Worm (Caenorhabditis elegans): ENCODE results near the gene srd-8.

DNA sequence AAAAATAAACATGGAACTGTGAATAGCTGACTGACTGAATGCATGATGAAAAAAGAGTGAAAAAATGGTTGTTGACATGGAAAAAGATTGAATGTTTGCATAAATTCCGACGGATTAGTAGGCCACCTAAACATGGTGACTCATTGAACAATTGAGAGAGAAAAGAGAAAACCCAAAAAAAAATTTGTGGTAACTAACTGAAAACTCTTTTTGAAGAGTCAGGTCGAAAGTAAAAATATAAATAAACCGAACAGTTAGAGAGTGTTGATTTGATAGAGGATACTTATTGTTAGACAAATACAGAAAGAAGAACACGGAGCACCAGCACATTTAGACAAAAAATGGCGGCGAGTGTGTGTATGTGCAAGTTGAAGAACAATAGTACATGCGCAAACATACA, 25.9 kb upstream of the srd-8 start:
- no peak for TF ChIP-seq set-16 (GFP tag; IDR thresholded peaks at IDR 0.05)
- no peak for TF ChIP-seq unc-62 (GFP tag; optimal IDR thresholded peaks at IDR 0.05 in 1 of 2)
- no peak for TF ChIP-seq unc-62 (tag; optimal IDR thresholded peaks at IDR 0.05)
- TF ChIP-seq mdl-1 (tag; optimal IDR thresholded peaks at IDR 0.05), result no peak
- no peak for TF ChIP-seq lir-3 (tag; optimal IDR thresholded peaks at IDR 0.05)
- no peak for TF ChIP-seq ces-1 (GFP tag; optimal IDR thresholded peaks at IDR 0.05)
- no peak for TF ChIP-seq aha-1 (tag)
- TF ChIP-seq zag-1 (tag; optimal IDR thresholded peaks at IDR 0.05), result no peak
- TF ChIP-seq egl-27 (tag; optimal IDR thresholded peaks at IDR 0.05), result no peak
- TF ChIP-seq dve-1 (tag; optimal IDR thresholded peaks at IDR 0.05; ENCODE audit: insufficient read depth), result no peak
- no peak for TF ChIP-seq nhr-76 (tag; optimal IDR thresholded peaks at IDR 0.05)
- TF ChIP-seq nhr-41 (GFP tag; IDR thresholded peaks at IDR 0.05), result no peak

Data from whole organism, L4 larva.